Worm (Caenorhabditis elegans): Measurements from ENCODE around the gene F59E12.17.

F59E12.17 gene

DNA sequence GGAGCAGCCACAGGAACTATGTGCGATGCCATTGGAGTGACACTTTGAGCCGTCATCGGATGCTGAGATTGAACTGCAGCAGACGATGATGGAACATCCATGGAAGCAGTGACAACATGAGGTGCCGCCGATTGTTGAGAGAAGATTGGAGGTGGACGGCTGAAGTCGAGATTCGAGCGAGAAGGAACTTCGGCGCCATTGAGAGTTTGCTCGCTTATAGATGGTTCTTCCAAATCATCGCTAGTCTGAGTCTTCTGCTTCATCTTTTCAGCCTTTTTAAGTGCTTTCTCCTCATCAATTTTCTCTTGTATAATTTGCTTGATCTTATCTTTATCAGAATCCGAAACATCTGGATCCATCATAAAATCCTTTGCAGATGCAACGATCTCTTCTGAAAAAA, 7.2 kb downstream of the F59E12.17 start:
- TF ChIP-seq dmd-4 (tag; optimal IDR thresholded peaks at IDR 0.05) (no peak), ZK546.5 (tag; optimal IDR thresholded peaks at IDR 0.05) (no peak), peb-1 (tag; optimal IDR thresholded peaks at IDR 0.05) (no peak), blmp-1 (tag; optimal IDR thresholded peaks at IDR 0.05; ENCODE audit: insufficient read depth) (no peak), alr-1 (tag; optimal IDR thresholded peaks at IDR 0.05) (no peak), unc-55 (GFP tag; optimal IDR thresholded peaks at IDR 0.05) (no peak), nhr-23 (tag; optimal IDR thresholded peaks at IDR 0.05) (no peak), lsy-2 (tag; optimal IDR thresholded peaks at IDR 0.05) (no peak), elt-1 (tag; optimal IDR thresholded peaks at IDR 0.05) (no peak), snpc-4 (tag; optimal IDR thresholded peaks at IDR 0.05) (no peak), lin-11 (tag; optimal IDR thresholded peaks at IDR 0.05) (no peak)

ce11 chrII:5640362-5641079, 8.7 kb downstream of the F59E12.17 start:
- no peak for TF ChIP-seq F13H6.1 (tag; optimal IDR thresholded peaks at IDR 0.05)
- no peak for TF ChIP-seq unc-55 (GFP tag; optimal IDR thresholded peaks at IDR 0.05)
- TF ChIP-seq lsy-2 (tag; optimal IDR thresholded peaks at IDR 0.05) = no peak
- no peak for TF ChIP-seq mbf-1 (tag; optimal IDR thresholded peaks at IDR 0.05)
- no peak for TF ChIP-seq sma-9 (GFP tag; optimal IDR thresholded peaks at IDR 0.05)
- no peak for TF ChIP-seq sma-9 (tag; optimal IDR thresholded peaks at IDR 0.05)
- TF ChIP-seq ztf-1 (GFP tag; conservative IDR thresholded peaks at IDR 0.05) = no peak
- no peak for TF ChIP-seq mab-5 (tag; optimal IDR thresholded peaks at IDR 0.05)
- TF ChIP-seq gmeb-1 (tag; optimal IDR thresholded peaks at IDR 0.05) = no peak
- TF ChIP-seq nhr-12 (tag; optimal IDR thresholded peaks at IDR 0.05) = no peak
- no peak for TF ChIP-seq nhr-21 (tag; optimal IDR thresholded peaks at IDR 0.05)
- no peak for TF ChIP-seq sem-4 (tag; optimal IDR thresholded peaks at IDR 0.05)

DNA sequence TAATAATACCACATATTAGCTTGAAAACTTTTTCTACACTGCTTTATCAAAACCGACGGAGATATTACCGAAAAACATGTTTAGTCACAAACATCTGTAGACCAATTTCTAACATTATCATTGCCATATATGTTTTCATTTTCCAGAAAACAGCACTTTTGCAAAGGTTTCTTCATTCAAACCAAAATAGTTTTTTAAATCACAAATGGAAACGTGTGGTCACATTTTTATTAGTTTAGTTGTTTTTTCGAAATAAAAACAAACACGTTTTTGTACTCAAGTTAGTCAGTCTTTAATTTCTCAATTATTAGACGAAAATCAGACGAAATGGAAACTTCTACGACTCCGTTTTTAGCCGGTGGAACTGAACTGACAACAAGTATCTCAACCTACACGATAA, 11.2 kb downstream of the F59E12.17 start, which contains the start of gene F59E12.3:
TSS of gene F59E12.3 (plus strand) at position 301 of the 400 bp plus-strand sequence.
- TF ChIP-seq peb-1 (tag; optimal IDR thresholded peaks at IDR 0.05) = no peak
- no peak for TF ChIP-seq mab-5 (tag; optimal IDR thresholded peaks at IDR 0.05)
- TF ChIP-seq nhr-237 (tag; optimal IDR thresholded peaks at IDR 0.05) = no peak
- TF ChIP-seq elt-3 (tag; optimal IDR thresholded peaks at IDR 0.05) = no peak

- TF ChIP-seq nhr-10 (tag; optimal IDR thresholded peaks at IDR 0.05) (no peak), ama-1 (optimal IDR thresholded peaks at IDR 0.05) (no peak), sma-3 (GFP tag; optimal IDR thresholded peaks at IDR 0.05) (no peak), crh-2 (tag; optimal IDR thresholded peaks at IDR 0.05) (no peak), nhr-129 (tag; optimal IDR thresholded peaks at IDR 0.05) (no peak), nhr-23 (tag; optimal IDR thresholded peaks at IDR 0.05) (no peak), ceh-82 (tag; optimal IDR thresholded peaks at IDR 0.05) (no peak), ZK546.5 (tag; optimal IDR thresholded peaks at IDR 0.05) (no peak), mab-5 (tag; optimal IDR thresholded peaks at IDR 0.05) (no peak), aly-2 (tag; optimal IDR thresholded peaks at IDR 0.05) (no peak), dmd-4 (tag; optimal IDR thresholded peaks at IDR 0.05) (no peak), peb-1 (tag; optimal IDR thresholded peaks at IDR 0.05) (no peak), F13H6.1 (tag; optimal IDR thresholded peaks at IDR 0.05) (no peak), lin-39 (tag; optimal IDR thresholded peaks at IDR 0.05) (no peak), lin-11 (tag; optimal IDR thresholded peaks at IDR 0.05) (no peak)
Measured at ce11 chrII:5636826-5637225, 12.4 kb downstream of the F59E12.17 start, which contains the start of gene F59E12.8. TSS of gene F59E12.8 (minus strand) at chrII:5636926.

DNA sequence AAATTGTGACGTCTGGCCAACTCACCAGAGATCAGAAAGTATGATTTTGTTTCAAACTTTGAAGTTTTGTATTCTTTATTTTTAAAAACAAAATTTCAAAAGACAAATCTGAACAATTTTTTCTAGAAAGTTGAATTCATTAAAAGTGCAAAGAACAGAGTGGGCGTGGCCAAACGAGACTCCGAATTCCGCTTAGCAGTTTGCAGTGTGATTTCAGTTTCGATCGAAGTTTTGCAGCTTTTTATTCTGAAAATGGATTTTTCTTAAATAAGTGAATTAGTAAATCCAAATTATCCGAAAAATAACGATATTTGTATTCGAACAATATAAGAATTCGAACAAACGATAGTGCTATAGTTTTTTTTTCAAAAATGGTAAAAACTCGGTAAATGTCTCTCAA, 15.8 kb downstream of the F59E12.17 start:
- TF ChIP-seq ceh-16 (tag; optimal IDR thresholded peaks at IDR 0.05) = no peak
- TF ChIP-seq lin-13 (GFP tag; optimal IDR thresholded peaks at IDR 0.05) = no peak
- no peak for TF ChIP-seq mbf-1 (tag; optimal IDR thresholded peaks at IDR 0.05)
- no peak for TF ChIP-seq alr-1 (tag; optimal IDR thresholded peaks at IDR 0.05)
- no peak for TF ChIP-seq lin-11 (tag; optimal IDR thresholded peaks at IDR 0.05)
- TF ChIP-seq unc-62 (GFP tag; optimal IDR thresholded peaks at IDR 0.05) = no peak
- TF ChIP-seq gmeb-1 (tag; optimal IDR thresholded peaks at IDR 0.05) = peak; percentile 13
- no peak for TF ChIP-seq fos-1 (tag; optimal IDR thresholded peaks at IDR 0.05)
- peak; percentile 60 for TF ChIP-seq C34F6.9 (tag; optimal IDR thresholded peaks at IDR 0.05)
- TF ChIP-seq unc-55 (GFP tag; optimal IDR thresholded peaks at IDR 0.05) = no peak

Measured in whole organism, L2 larva.